Worm (Caenorhabditis elegans): Measurements from ENCODE around the gene srh-130.

ce11 chrV:5198240-5198639 lies 47.3 kb downstream of the srh-130 start, which contains the start of gene Y47A7.2:
- no peak for TF ChIP-seq W03F9.2 (tag; optimal IDR thresholded peaks at IDR 0.05)
- TF ChIP-seq dao-5 (tag; optimal IDR thresholded peaks at IDR 0.05): no peak
- TF ChIP-seq him-1 (tag; optimal IDR thresholded peaks at IDR 0.05): no peak

Data from whole organism, L4/young adult.